Worm (Caenorhabditis elegans) whole organism, L2 larva: ENCODE measurements around the gene pri-1.

Experiments
- R02D3.7 ChIP-seq: fragments of 150-350 bp; optimal IDR thresholded peaks from 2 replicates; lab custom pipeline; 2014; ENCODE audit warnings: missing biosample characterization, missing genetic modification characterization
- aly-2 ChIP-seq: fragments of 150-350 bp; optimal IDR thresholded peaks from 2 replicates; lab custom pipeline; 2014; ENCODE audit warnings: missing biosample characterization, missing genetic modification characterization
- ama-1 ChIP-seq: fragments of 150-350 bp; optimal IDR thresholded peaks from 2 replicates; lab custom pipeline; 2018; ENCODE audit warnings: inconsistent platforms
- blmp-1 ChIP-seq: sonication (generic microtip); optimal IDR thresholded peaks from 2 replicates; lab custom pipeline; 2017; ENCODE audit warnings: missing genetic modification characterization, mild to moderate bottlenecking, missing compliant biosample characterization, antibody characterized with exemption, moderate library complexity; ENCODE audit not compliant: insufficient read depth
- egl-27 ChIP-seq: sonication (generic microtip); optimal IDR thresholded peaks from 3 replicates; lab custom pipeline; 2017; ENCODE audit warnings: missing biosample characterization, missing genetic modification reagents, missing genetic modification characterization
- nhr-23 ChIP-seq: fragments of 150-350 bp; optimal IDR thresholded peaks from 2 replicates; lab custom pipeline; 2014; ENCODE audit warnings: missing biosample characterization, missing genetic modification reagents, missing genetic modification characterization
- sem-4 ChIP-seq: fragments of 150-350 bp; optimal IDR thresholded peaks from 2 replicates; lab custom pipeline; 2014; ENCODE audit warnings: missing biosample characterization, missing genetic modification reagents, missing genetic modification characterization
- ztf-1 ChIP-seq: fragments of 200-800 bp; sonication (Bioruptor generic); conservative IDR thresholded peaks from 2 replicates; pipeline ENCODE4 v1.3.6; 2022; ENCODE audit warnings: missing genetic modification characterization, missing compliant biosample characterization

ce11 chrIII:9612097-9612496 is 2.0 kb downstream of the pri-1 start, which contains the start of gene bbs-4:
- no peak for TF ChIP-seq aly-2 (tag; lab: Kevin White, UChicago)
- TF ChIP-seq ama-1 (lab: Kevin White, UChicago), result no peak
- TF ChIP-seq ztf-1 (GFP tag; lab: Robert Waterston, UW), result no peak
- no peak for TF ChIP-seq blmp-1
- no peak for TF ChIP-seq sem-4 (tag; lab: Kevin White, UChicago)
- TF ChIP-seq nhr-23 (tag; lab: Kevin White, UChicago), result no peak
- TF ChIP-seq R02D3.7, result no peak
- TF ChIP-seq egl-27 (tag; lab: Kevin White, UChicago), result no peak
